Worm (Caenorhabditis elegans) whole organism, L1 larva: ENCODE data around the gene drr-1.

Experiments
- ceh-82 ChIP-seq, 3 experiments: fragments of 150-350 bp in 1 of 3; sonication (generic microtip) in 2 of 3; optimal IDR thresholded peaks; 2 replicates each; lab custom pipeline; 2014 to 2017; ENCODE audit warnings: missing biosample characterization in 3 of 3, missing genetic modification characterization in 3 of 3
- dpl-1 ChIP-seq, 3 experiments: fragments of 150-350 bp in 2 of 3; sonication (generic microtip) in 1 of 3; optimal IDR thresholded peaks; 2 replicates each; lab custom pipeline; 2014 to 2017; ENCODE audit warnings: missing biosample characterization in 3 of 3, missing genetic modification characterization in 3 of 3, missing genetic modification reagents in 3 of 3
- ets-5 ChIP-seq: fragments of 200-800 bp; sonication (Bioruptor generic); IDR thresholded peaks from 2 replicates; pipeline ENCODE4 v1.3.6; 2022; ENCODE audit warnings: missing genetic modification characterization, missing compliant biosample characterization
- fos-1 ChIP-seq: fragments of 150-350 bp; optimal IDR thresholded peaks from 2 replicates; lab custom pipeline; 2014; ENCODE audit warnings: missing biosample characterization, missing genetic modification characterization
- lin-39 ChIP-seq: fragments of 150-350 bp; optimal IDR thresholded peaks from 2 replicates; lab custom pipeline; 2014; ENCODE audit warnings: missing biosample characterization, missing genetic modification reagents, missing genetic modification characterization
- mdl-1 ChIP-seq, 2 experiments: fragments of 150-350 bp; optimal IDR thresholded peaks; 2 replicates each; lab custom pipeline; 2014 to 2017; ENCODE audit warnings: missing biosample characterization in 2 of 2, missing genetic modification characterization in 2 of 2, inconsistent platforms in 1 of 2
- nhr-12 ChIP-seq: sonication (generic microtip); optimal IDR thresholded peaks from 2 replicates; lab custom pipeline; 2017; ENCODE audit warnings: missing biosample characterization, missing genetic modification characterization
- nhr-237 ChIP-seq: fragments of 150-350 bp; optimal IDR thresholded peaks from 2 replicates; lab custom pipeline; 2014; ENCODE audit warnings: missing biosample characterization, missing genetic modification characterization
- nhr-77 ChIP-seq: fragments of 150-350 bp; optimal IDR thresholded peaks from 2 replicates; lab custom pipeline; 2014; ENCODE audit warnings: missing biosample characterization, missing genetic modification characterization
- nhr-90 ChIP-seq: sonication (generic microtip); optimal IDR thresholded peaks from 2 replicates; lab custom pipeline; 2016; ENCODE audit warnings: mild to moderate bottlenecking, missing genetic modification characterization, missing compliant biosample characterization; ENCODE audit not compliant: poor library complexity
- pqm-1 ChIP-seq: sonication (generic microtip); optimal IDR thresholded peaks from 3 replicates; lab custom pipeline; 2017; ENCODE audit warnings: missing biosample characterization, missing genetic modification characterization
- snpc-4 ChIP-seq: fragments of 150-350 bp; optimal IDR thresholded peaks from 2 replicates; lab custom pipeline; 2014; ENCODE audit warnings: missing biosample characterization, missing genetic modification characterization
- unc-62 ChIP-seq: fragments of 150-350 bp; optimal IDR thresholded peaks from 2 replicates; lab custom pipeline; 2014; ENCODE audit warnings: missing biosample characterization, missing genetic modification reagents, missing genetic modification characterization

ce11 chrII:13542991-13543390 lies 47.3 kb upstream of the drr-1 start:
- TF ChIP-seq unc-62 (GFP tag; lab: Kevin White, UChicago) (no peak), lin-39 (tag; lab: Kevin White, UChicago) (no peak), nhr-237 (tag; lab: Kevin White, UChicago) (no peak), dpl-1 (GFP tag; optimal IDR thresholded peaks at IDR 0.05; lab: Kevin White, UChicago) (no peak), nhr-12 (tag; lab: Kevin White, UChicago) (no peak), ceh-82 (tag; optimal IDR thresholded peaks at IDR 0.05; lab: Kevin White, UChicago) (no peak), mdl-1 (tag; optimal IDR thresholded peaks at IDR 0.05; lab: Kevin White, UChicago) (no peak), snpc-4 (tag; lab: Kevin White, UChicago) (no peak), nhr-77 (tag; lab: Kevin White, UChicago) (no peak), pqm-1 (no peak), ets-5 (no peak), nhr-90 (tag; lab: Kevin White, UChicago) (no peak), fos-1 (tag; lab: Kevin White, UChicago) (no peak)
